Fruit fly (Drosophila melanogaster): ENCODE measurements around the gene CG33700.
A peak's percentile ranks its signal among the peaks of the same experiment; 100 is the strongest.

The CG33700 gene

dm6 chr3L:9511287-9512256, 13.8 kb downstream of the CG33700 start, which contains the start of gene RpS9:
RpS9 (minus strand) TSS chr3L:9511531.
- peak; percentile 8 for TF ChIP-seq Dp (GFP tag; optimal IDR thresholded peaks at IDR 0.05)
- TF ChIP-seq Dbx (GFP tag; IDR thresholded peaks at IDR 0.05), result 0 out of 3 replicates have a peak, but pooled peaks have one; percentile 41
- peak; percentile 63 for TF ChIP-seq Lhr (GFP tag; optimal IDR thresholded peaks at IDR 0.05)
- TF ChIP-seq Hr51 (GFP tag; optimal IDR thresholded peaks at IDR 0.05), result peak in 1 of 2 experiments; percentile 18
- peak; percentile 61 for TF ChIP-seq CG2199 (GFP tag; IDR thresholded peaks at IDR 0.05)
- TF ChIP-seq cato (GFP tag; optimal IDR thresholded peaks at IDR 0.05; ENCODE audit: borderline replicate concordance), result no peak
- peak; percentile 89 for TF ChIP-seq YL-1 (GFP tag; optimal IDR thresholded peaks at IDR 0.05)
- peak; percentile 60 for TF ChIP-seq Bgb (GFP tag; IDR thresholded peaks at IDR 0.05; ENCODE audit: partially characterized antibody)
- peak; percentile 43 for TF ChIP-seq BtbVII (GFP tag; optimal IDR thresholded peaks at IDR 0.05)
- TF ChIP-seq Neu2 (GFP tag; optimal IDR thresholded peaks at IDR 0.05; ENCODE audit: borderline replicate concordance), result no peak
- peak; percentile 73 for TF ChIP-seq CG17568 (GFP tag; optimal IDR thresholded peaks at IDR 0.05)
- TF ChIP-seq CG8290 (GFP tag; optimal IDR thresholded peaks at IDR 0.05), result peak; percentile 20
- TF ChIP-seq CG8290 (tag; optimal IDR thresholded peaks at IDR 0.05), result peak in 1 of 2 experiments; percentile 65
- no peak for TF ChIP-seq tgo (GFP tag; IDR thresholded peaks at IDR 0.05)
- peak; percentile 35; the same call in 1 of the 3 replicates for TF ChIP-seq CG16813 (GFP tag; IDR thresholded peaks at IDR 0.05; ENCODE audit: partially characterized antibody)
- TF ChIP-seq Doc3 (GFP tag; IDR thresholded peaks at IDR 0.05; ENCODE audit: partially characterized antibody), result no peak
- TF ChIP-seq CG9727 (GFP tag; optimal IDR thresholded peaks at IDR 0.05), result peak; percentile 39
- TF ChIP-seq cg (GFP tag; optimal IDR thresholded peaks at IDR 0.05), result no peak
- TF ChIP-seq Fer1 (GFP tag; optimal IDR thresholded peaks at IDR 0.05), result peak; percentile 57
- TF ChIP-seq Rfx (GFP tag; IDR thresholded peaks at IDR 0.05), result peak; percentile 31; the same call in 1 of the 2 replicates
- no peak for TF ChIP-seq corto (GFP tag; optimal IDR thresholded peaks at IDR 0.05)
- TF ChIP-seq CG14050 (GFP tag; IDR thresholded peaks at IDR 0.05), result no peak
- peak; percentile 54 for TF ChIP-seq CG33213 (GFP tag; optimal IDR thresholded peaks at IDR 0.05)
- TF ChIP-seq CG4707 (GFP tag; optimal IDR thresholded peaks at IDR 0.05), result peak; percentile 9
- TF ChIP-seq Eip74EF (GFP tag; optimal IDR thresholded peaks at IDR 0.05), result peak in 1 of 2 experiments; percentile 22
- TF ChIP-seq HmgZ (tag; optimal IDR thresholded peaks at IDR 0.05), result peak; percentile 19
- no peak for TF ChIP-seq Chrac-16 (GFP tag; optimal IDR thresholded peaks at IDR 0.05)
- no peak for TF ChIP-seq Atf3 (GFP tag; optimal IDR thresholded peaks at IDR 0.05)
- no peak for TF ChIP-seq NC2α (GFP tag; optimal IDR thresholded peaks at IDR 0.05)
- no peak for TF ChIP-seq br (optimal IDR thresholded peaks at IDR 0.05)
- TF ChIP-seq CG11695 (GFP tag; IDR thresholded peaks at IDR 0.05), result 0 out of 3 replicates have a peak, but pooled peaks have one; percentile 11
- TF ChIP-seq CG9437 (GFP tag; optimal IDR thresholded peaks at IDR 0.05), result peak; percentile 47
- TF ChIP-seq CG12391 (tag; optimal IDR thresholded peaks at IDR 0.05), result peak; percentile 45
- TF ChIP-seq NC2β (GFP tag; optimal IDR thresholded peaks at IDR 0.05), result peak; percentile 78
- TF ChIP-seq bowl (GFP tag; IDR thresholded peaks at IDR 0.05), result no peak
- peak; percentile 21 for TF ChIP-seq cwo (GFP tag; optimal IDR thresholded peaks at IDR 0.05)
- TF ChIP-seq gem (tag; optimal IDR thresholded peaks at IDR 0.05), result peak; percentile 4
- TF ChIP-seq Vsx1 (GFP tag; optimal IDR thresholded peaks at IDR 0.05), result no peak
- TF ChIP-seq sug (tag; optimal IDR thresholded peaks at IDR 0.05), result peak; percentile 39
- peak; percentile 41 for TF ChIP-seq CG15514 (GFP tag; optimal IDR thresholded peaks at IDR 0.05)
- TF ChIP-seq CG6654 (GFP tag; optimal IDR thresholded peaks at IDR 0.05), result no peak
- peak; percentile 61 for TF ChIP-seq pzg (GFP tag; optimal IDR thresholded peaks at IDR 0.05)
- peak; percentile 99 for TF ChIP-seq bigmax (GFP tag; optimal IDR thresholded peaks at IDR 0.05)
- TF ChIP-seq Ptx1 (GFP tag; IDR thresholded peaks at IDR 0.05), result no peak
- TF ChIP-seq ham (GFP tag; IDR thresholded peaks at IDR 0.05), result no peak
- peak; percentile 10 for TF ChIP-seq ATbp (GFP tag; optimal IDR thresholded peaks at IDR 0.05)
- TF ChIP-seq CG31388 (GFP tag; optimal IDR thresholded peaks at IDR 0.05), result no peak

Data from whole organism, embryonic.